Worm (Caenorhabditis elegans) whole organism, young adult: ENCODE data around the gene fbxb-91.

ENCODE experiments used
- D2030.7 ChIP-seq: fragments of 200-800 bp; sonication (Bioruptor generic); IDR thresholded peaks from 2 replicates; pipeline ENCODE4 v1.3.6; 2022; ENCODE audit warnings: missing genetic modification reagents, missing genetic modification characterization, missing compliant biosample characterization
- cebp-1 ChIP-seq, 2 experiments: fragments of 200-800 bp in 1 of 2; sonication (Bioruptor generic) in 1 of 2; sonication (generic microtip) in 1 of 2; IDR thresholded peaks in 1 of 2; optimal IDR thresholded peaks in 1 of 2; 2 replicates each; pipeline versions ENCODE4 v1.3.6 to Lab custom; 2017 to 2022; ENCODE audit warnings: missing compliant biosample characterization in 2 of 2, missing genetic modification characterization in 2 of 2, mild to moderate bottlenecking in 1 of 2, missing genetic modification reagents in 1 of 2, moderate library complexity in 1 of 2
- ceh-100 ChIP-seq: fragments of 200-800 bp; sonication (Bioruptor generic); IDR thresholded peaks from 2 replicates; pipeline ENCODE4 v1.3.6; 2022; ENCODE audit warnings: missing genetic modification reagents, missing genetic modification characterization, missing compliant biosample characterization
- ets-4 ChIP-seq: fragments of 200-800 bp; sonication (Bioruptor generic); optimal IDR thresholded peaks from 2 replicates; lab custom pipeline; 2018; ENCODE audit warnings: mild to moderate bottlenecking, missing genetic modification characterization, missing compliant biosample characterization
- hmg-20 ChIP-seq: fragments of 200-800 bp; sonication (Bioruptor generic); IDR thresholded peaks from 2 replicates; pipeline ENCODE4 v1.3.6; 2022; ENCODE audit warnings: missing genetic modification reagents, missing genetic modification characterization, missing compliant biosample characterization
- unc-130 ChIP-seq: sonication (generic microtip); optimal IDR thresholded peaks from 2 replicates; lab custom pipeline; 2016; ENCODE audit warnings: missing genetic modification reagents, missing genetic modification characterization, missing compliant biosample characterization

DNA sequence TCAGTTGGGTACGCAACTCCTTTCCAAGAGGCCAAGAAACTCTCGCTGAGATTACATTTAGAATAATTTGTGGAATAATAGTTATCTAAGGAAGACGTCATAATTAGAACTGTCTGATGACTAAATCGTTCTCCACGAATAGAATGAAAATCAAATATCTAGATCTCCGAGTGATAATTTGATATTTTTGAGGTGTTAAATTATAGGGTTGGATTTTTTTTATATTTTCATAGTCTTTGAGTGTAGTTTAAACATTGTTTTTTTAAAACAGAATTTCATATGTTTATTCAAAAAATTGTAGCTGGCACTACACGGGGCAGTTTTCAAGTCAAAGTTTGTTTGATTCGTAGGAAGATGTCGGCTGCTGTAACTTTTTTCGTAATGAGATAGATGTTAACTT is 34.1 kb downstream of the fbxb-91 start, which contains the start of gene srh-99:
- TF ChIP-seq cebp-1 (GFP tag; IDR thresholded peaks at IDR 0.05; lab: Robert Waterston, UW), result no peak
- TF ChIP-seq cebp-1 (tag; optimal IDR thresholded peaks at IDR 0.05; lab: Kevin White, UChicago), result no peak
- TF ChIP-seq D2030.7, result no peak
- no peak for TF ChIP-seq hmg-20 (GFP tag; lab: Robert Waterston, UW)
- no peak for TF ChIP-seq unc-130 (GFP tag; lab: Kevin White, UChicago)
- TF ChIP-seq ceh-100, result no peak
- TF ChIP-seq ets-4, result no peak
